Fruit fly (Drosophila melanogaster) whole organism, embryonic: ENCODE data around the gene CG18661.
A peak's percentile ranks its signal among the peaks of the same experiment; 100 is the strongest.

Experiments
- CG10979 ChIP-seq: fragments of 200-800 bp; sonication (Bioruptor generic); optimal IDR thresholded peaks from 2 replicates; lab custom pipeline; 2018; ENCODE audit warnings: missing biosample characterization, mild to moderate bottlenecking, missing genetic modification characterization, moderate library complexity
- CG11247 ChIP-seq: fragments of 200-800 bp; sonication (Bioruptor generic); IDR thresholded peaks from 2 replicates; pipeline ENCODE4 v1.3.6; 2022; ENCODE audit warnings: missing biosample characterization, missing genetic modification characterization
- CG12104 ChIP-seq: fragments of 200-800 bp; sonication (Bioruptor generic); optimal IDR thresholded peaks from 3 replicates; lab custom pipeline; 2016; ENCODE audit warnings: missing biosample characterization, missing genetic modification characterization
- CG12744 ChIP-seq: fragments of 200-800 bp; sonication (Bioruptor generic); optimal IDR thresholded peaks from 2 replicates; lab custom pipeline; 2016; ENCODE audit warnings: missing biosample characterization, missing genetic modification characterization
- CG1602 ChIP-seq: fragments of 200-800 bp; sonication (Bioruptor generic); optimal IDR thresholded peaks from 3 replicates; lab custom pipeline; 2016; ENCODE audit warnings: missing biosample characterization, missing genetic modification characterization
- CG1647 ChIP-seq: fragments of 200-800 bp; sonication (Bioruptor generic); optimal IDR thresholded peaks from 3 replicates; lab custom pipeline; 2016; ENCODE audit warnings: missing biosample characterization, missing genetic modification characterization
- CG16863 ChIP-seq: fragments of 200-800 bp; sonication (Bioruptor generic); optimal IDR thresholded peaks from 3 replicates; lab custom pipeline; 2016; ENCODE audit warnings: missing biosample characterization, missing genetic modification characterization
- CG17385 ChIP-seq: fragments of 200-800 bp; sonication (Bioruptor generic); optimal IDR thresholded peaks from 3 replicates; lab custom pipeline; 2018; ENCODE audit warnings: missing biosample characterization, mild to moderate bottlenecking, missing genetic modification characterization
- CG30403 ChIP-seq: fragments of 200-800 bp; sonication (Bioruptor generic); optimal IDR thresholded peaks from 3 replicates; lab custom pipeline; 2016; ENCODE audit warnings: missing biosample characterization, missing genetic modification characterization
- CG30431 ChIP-seq: fragments of 200-800 bp; sonication (Bioruptor generic); optimal IDR thresholded peaks from 2 replicates; lab custom pipeline; 2017; ENCODE audit warnings: missing biosample characterization, missing genetic modification characterization
- CG31441 ChIP-seq: fragments of 200-800 bp; sonication (Bioruptor generic); IDR thresholded peaks from 2 replicates; pipeline ENCODE4 v1.3.6; 2022; ENCODE audit warnings: missing biosample characterization, missing genetic modification characterization
- CG3163 ChIP-seq: fragments of 200-800 bp; sonication (Bioruptor generic); optimal IDR thresholded peaks from 3 replicates; lab custom pipeline; 2016; ENCODE audit warnings: missing biosample characterization, missing genetic modification characterization
- CG3281 ChIP-seq: fragments of 200-800 bp; sonication (Bioruptor generic); optimal IDR thresholded peaks from 3 replicates; lab custom pipeline; 2017; ENCODE audit warnings: missing biosample characterization, mild to moderate bottlenecking, missing genetic modification characterization
- CG34376 ChIP-seq: fragments of 200-800 bp; sonication (Bioruptor generic); optimal IDR thresholded peaks from 2 replicates; lab custom pipeline; 2018; ENCODE audit warnings: missing biosample characterization, mild to moderate bottlenecking, missing genetic modification characterization
- CG3838 ChIP-seq: fragments of 200-800 bp; sonication (Bioruptor generic); optimal IDR thresholded peaks from 3 replicates; lab custom pipeline; 2016; ENCODE audit warnings: missing biosample characterization, missing genetic modification characterization
- CG5245 ChIP-seq: fragments of 200-800 bp; sonication (Bioruptor generic); optimal IDR thresholded peaks from 3 replicates; lab custom pipeline; 2016; ENCODE audit warnings: missing biosample characterization, missing genetic modification characterization
- CG6683 ChIP-seq: fragments of 200-800 bp; sonication (Bioruptor generic); optimal IDR thresholded peaks from 2 replicates; lab custom pipeline; 2017; ENCODE audit warnings: missing biosample characterization, mild to moderate bottlenecking, missing genetic modification characterization, missing genetic modification reagents
- CG6689 ChIP-seq: fragments of 200-800 bp; sonication (Bioruptor generic); IDR thresholded peaks from 2 replicates; pipeline ENCODE4 v1.3.6; 2022; ENCODE audit warnings: missing biosample characterization, missing genetic modification characterization
- CG7271 ChIP-seq: fragments of 200-800 bp; sonication (Bioruptor generic); optimal IDR thresholded peaks from 2 replicates; lab custom pipeline; 2018; ENCODE audit warnings: missing biosample characterization, mild to moderate bottlenecking, missing genetic modification characterization, moderate library complexity
- CG7963 ChIP-seq: fragments of 200-800 bp; sonication (Bioruptor generic); IDR thresholded peaks from 3 replicates; pipeline ENCODE4 v1.3.6; 2022; ENCODE audit warnings: missing biosample characterization, missing genetic modification characterization; ENCODE audit not compliant: partially characterized antibody
- CG8290 ChIP-seq, 3 experiments: fragments of 200-800 bp; sonication (Bioruptor generic); optimal IDR thresholded peaks; 2 replicates each; lab custom pipeline; 2016 to 2019; ENCODE audit warnings: missing biosample characterization in 3 of 3, missing genetic modification characterization in 3 of 3, mild to moderate bottlenecking in 2 of 3, moderate library complexity in 1 of 3
- CG9727 ChIP-seq: fragments of 200-800 bp; sonication (Bioruptor generic); optimal IDR thresholded peaks from 3 replicates; lab custom pipeline; 2017; ENCODE audit warnings: missing biosample characterization, mild to moderate bottlenecking, missing genetic modification characterization
- Deaf1 ChIP-seq: fragments of 200-800 bp; optimal IDR thresholded peaks from 3 replicates; lab custom pipeline; 2019; ENCODE audit warnings: missing biosample characterization, mild to moderate bottlenecking, missing genetic modification characterization, moderate library complexity
- Doc2 ChIP-seq: fragments of 200-800 bp; sonication (Bioruptor generic); IDR thresholded peaks from 2 replicates; pipeline ENCODE4 v1.3.6; 2022; ENCODE audit warnings: missing biosample characterization, missing genetic modification characterization
- Eip74EF ChIP-seq, 2 experiments: fragments of 200-800 bp in 1 of 2; fragments of >200 bp in 1 of 2; sonication (Bioruptor generic) in 1 of 2; optimal IDR thresholded peaks; 2 replicates each; lab custom pipeline; 2017 to 2019; ENCODE audit warnings: missing biosample characterization in 2 of 2, missing genetic modification characterization in 2 of 2, mild to moderate bottlenecking in 1 of 2, moderate library complexity in 1 of 2
- Ets65A ChIP-seq: fragments of 200-800 bp; sonication (Bioruptor generic); peaks from one replicate; lab custom pipeline; 2016; ENCODE audit warnings: missing biosample characterization, missing genetic modification characterization
- HLH4C ChIP-seq: fragments of 200-800 bp; sonication (Bioruptor generic); IDR thresholded peaks from 3 replicates; pipeline ENCODE4 v1.3.6; 2022; ENCODE audit warnings: missing biosample characterization, missing genetic modification characterization; ENCODE audit not compliant: partially characterized antibody
- Med ChIP-seq: fragments of 200-800 bp; sonication (Bioruptor generic); peaks from one replicate; lab custom pipeline; 2016; ENCODE audit warnings: missing biosample characterization, missing genetic modification characterization, mild to moderate bottlenecking, inconsistent platforms, moderate library complexity
- Ssrp ChIP-seq: fragments of 200-800 bp; sonication (Bioruptor generic); optimal IDR thresholded peaks from 2 replicates; lab custom pipeline; 2018; ENCODE audit warnings: missing biosample characterization, mild to moderate bottlenecking, missing genetic modification characterization, moderate library complexity
- Taf1 ChIP-seq: fragments of 200-800 bp; sonication (Bioruptor generic); IDR thresholded peaks from 2 replicates; pipeline ENCODE4 v1.3.6; 2022; ENCODE audit warnings: missing biosample characterization, missing genetic modification characterization
- Trl ChIP-seq, 3 experiments: fragments of >200 bp in 2 of 3; fragments of 200-800 bp in 1 of 3; sonication (Bioruptor generic) in 1 of 3; optimal IDR thresholded peaks; 2 replicates in 1 of 3; 3 replicates in 2 of 3; lab custom pipeline; 2016 to 2017; ENCODE audit warnings: missing biosample characterization in 1 of 3, missing genetic modification characterization in 1 of 3
- amos ChIP-seq: fragments of 200-800 bp; sonication (Bioruptor generic); IDR thresholded peaks from 2 replicates; pipeline ENCODE4 v1.3.6; 2022; ENCODE audit warnings: missing biosample characterization, missing genetic modification characterization; ENCODE audit not compliant: partially characterized antibody
- ci ChIP-seq: fragments of 200-800 bp; sonication (Bioruptor generic); IDR thresholded peaks from 3 replicates; pipeline ENCODE4 v1.3.6; 2022; ENCODE audit warnings: missing biosample characterization, missing genetic modification characterization
- exex ChIP-seq: fragments of 200-800 bp; sonication (Bioruptor generic); optimal IDR thresholded peaks from 4 replicates; lab custom pipeline; 2018; ENCODE audit warnings: missing biosample characterization, mild to moderate bottlenecking, missing genetic modification characterization, moderate library complexity
- gem ChIP-seq: fragments of 200-800 bp; sonication (Bioruptor generic); optimal IDR thresholded peaks from 2 replicates; lab custom pipeline; 2019; ENCODE audit warnings: missing biosample characterization, mild to moderate bottlenecking, missing genetic modification characterization, moderate library complexity
- grn ChIP-seq: fragments of 200-800 bp; sonication (Bioruptor generic); optimal IDR thresholded peaks from 3 replicates; lab custom pipeline; 2017; ENCODE audit warnings: missing biosample characterization, missing genetic modification characterization
- mirr ChIP-seq: fragments of 200-800 bp; sonication (Bioruptor generic); optimal IDR thresholded peaks from 3 replicates; lab custom pipeline; 2018; ENCODE audit warnings: missing biosample characterization, mild to moderate bottlenecking, missing genetic modification characterization
- oc ChIP-seq: fragments of 200-800 bp; sonication (Bioruptor generic); optimal IDR thresholded peaks from 2 replicates; lab custom pipeline; 2018; ENCODE audit warnings: missing biosample characterization, mild to moderate bottlenecking, missing genetic modification characterization, moderate library complexity
- sd ChIP-seq: fragments of 200-800 bp; sonication (Bioruptor generic); optimal IDR thresholded peaks from 3 replicates; lab custom pipeline; 2018; ENCODE audit warnings: missing biosample characterization, mild to moderate bottlenecking, missing genetic modification characterization, moderate library complexity
- sens ChIP-seq: fragments of 200-800 bp; sonication (Bioruptor generic); peaks from one replicate; lab custom pipeline; 2016; ENCODE audit warnings: missing biosample characterization, missing genetic modification characterization
- sqz ChIP-seq: fragments of 200-800 bp; sonication (Bioruptor generic); optimal IDR thresholded peaks from 3 replicates; lab custom pipeline; 2018; ENCODE audit warnings: missing biosample characterization, mild to moderate bottlenecking, missing genetic modification characterization
- sug ChIP-seq: fragments of 200-800 bp; optimal IDR thresholded peaks from 2 replicates; lab custom pipeline; 2019; ENCODE audit warnings: missing biosample characterization, mild to moderate bottlenecking, missing genetic modification characterization, moderate library complexity
- zfh2 ChIP-seq: fragments of 200-800 bp; sonication (Bioruptor generic); optimal IDR thresholded peaks from 2 replicates; lab custom pipeline; 2016; ENCODE audit warnings: missing biosample characterization, missing genetic modification characterization

Gene CG18661

dm6 chr2L:8991583-8991982, 5.8 kb upstream of the CG18661 start, which contains the start of gene CG9555 (continued):
- TF ChIP-seq CG8290 (GFP tag; optimal IDR thresholded peaks at IDR 0.05; lab: Kevin White, UChicago) (no peak), CG8290 (tag; optimal IDR thresholded peaks at IDR 0.05; lab: Kevin White, UChicago) (no peak), Ssrp (no peak), gem (tag; lab: Kevin White, UChicago) (no peak), CG7963 (no peak), CG12744 (GFP tag; lab: Kevin White, UChicago) (no peak), CG5245 (no peak), HLH4C (GFP tag; lab: Robert Waterston, UW) (no peak), CG7271 (tag; lab: Kevin White, UChicago) (no peak), Taf1 (GFP tag; lab: Robert Waterston, UW) (no peak), CG30431 (GFP tag; lab: Kevin White, UChicago) (no peak), Doc2 (no peak), exex (tag; lab: Kevin White, UChicago) (peak; percentile 95), CG16863 (no peak), CG31441 (GFP tag; lab: Robert Waterston, UW) (no peak), sqz (GFP tag; lab: Kevin White, UChicago) (no peak), Trl (optimal IDR thresholded peaks at IDR 0.05; lab: Kevin White, UChicago) (no peak), Trl (GFP tag; optimal IDR thresholded peaks at IDR 0.05; lab: Kevin White, UChicago) (no peak), CG10979 (tag; lab: Kevin White, UChicago) (no peak), oc (no peak), sens (GFP tag; lab: Kevin White, UChicago) (no peak), zfh2 (no peak), Ets65A (GFP tag; lab: Kevin White, UChicago) (no peak), CG17385 (no peak), CG9727 (GFP tag; lab: Kevin White, UChicago) (no peak), CG3838 (GFP tag; lab: Kevin White, UChicago) (no peak), ci (0 out of 3 replicates have a peak, but pooled peaks have one; percentile 14), Eip74EF (GFP tag; optimal IDR thresholded peaks at IDR 0.05; lab: Kevin White, UChicago) (no peak), CG30403 (no peak), CG12104 (GFP tag; lab: Kevin White, UChicago) (no peak), CG1647 (GFP tag; lab: Kevin White, UChicago) (no peak), amos (GFP tag; lab: Robert Waterston, UW) (no peak), CG11247 (no peak), Deaf1 (tag; lab: Kevin White, UChicago) (peak; percentile 34), Med (GFP tag; lab: Kevin White, UChicago) (peak; percentile 53)

DNA sequence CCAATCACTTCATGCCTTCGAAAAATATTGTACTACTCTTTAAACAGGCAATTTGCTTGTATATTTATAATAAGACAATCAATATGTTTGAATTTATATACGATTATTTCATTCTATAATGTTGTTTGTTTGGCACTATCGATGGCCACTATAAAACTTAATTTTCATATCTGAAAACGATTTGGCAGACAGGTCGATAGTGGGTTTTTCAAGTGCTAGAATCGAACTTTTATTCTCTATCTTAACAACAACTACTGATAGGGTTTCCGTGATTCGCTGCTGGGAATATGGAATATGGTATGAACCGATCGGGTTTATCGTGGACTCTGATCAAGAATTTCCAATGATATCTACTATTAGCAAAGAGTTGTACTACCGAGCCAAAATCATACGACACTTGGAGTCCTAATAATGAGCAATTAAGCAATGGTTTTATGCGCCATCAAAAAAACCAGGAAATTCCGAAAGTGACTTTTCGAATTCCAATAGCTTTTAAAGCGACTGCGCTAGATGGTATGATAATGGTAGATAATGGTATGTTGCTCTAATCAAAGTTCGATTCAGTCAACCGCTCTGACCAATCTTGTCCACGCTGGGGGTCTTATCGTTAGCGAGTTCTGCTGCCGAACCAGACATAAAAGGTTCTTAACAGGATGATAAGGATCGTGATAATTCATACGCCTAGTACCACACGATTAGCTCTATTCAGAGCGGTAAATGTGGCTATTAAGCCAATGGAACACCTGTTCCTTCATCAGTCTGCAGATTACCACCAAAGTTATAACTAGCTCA, 3.6 kb upstream of the CG18661 start, which contains the start of gene CG17906:
CG17906 (plus strand) TSS at position 742 of the 792 bp plus-strand sequence.
- no peak for TF ChIP-seq CG3163
- no peak for TF ChIP-seq CG6689 (GFP tag; lab: Robert Waterston, UW)
- TF ChIP-seq CG6683 (GFP tag; lab: Kevin White, UChicago) = no peak
- peak; percentile 89 for TF ChIP-seq grn (GFP tag; lab: Kevin White, UChicago)
- peak; percentile 24 for TF ChIP-seq mirr (GFP tag; lab: Kevin White, UChicago)
- peak; percentile 98 for TF ChIP-seq sug (tag; lab: Kevin White, UChicago)
- no peak for TF ChIP-seq CG1602 (GFP tag; lab: Kevin White, UChicago)
- TF ChIP-seq sd (tag; lab: Kevin White, UChicago) = peak; percentile 67
- peak; percentile 56 for TF ChIP-seq CG34376
- peak; percentile 92 for TF ChIP-seq exex (tag; lab: Kevin White, UChicago)
- TF ChIP-seq CG3281 (GFP tag; lab: Kevin White, UChicago) = no peak
- TF ChIP-seq, all 482 proteins: peak for 6
